Worm (Caenorhabditis elegans) whole organism, L3 larva: Measurements from ENCODE around the gene mbr-1.

Experiments
- R02D3.7 ChIP-seq: fragments of 150-350 bp; optimal IDR thresholded peaks from 2 replicates; lab custom pipeline; 2014; ENCODE audit warnings: missing biosample characterization, missing genetic modification characterization
- ZK546.5 ChIP-seq: sonication (generic microtip); optimal IDR thresholded peaks from 2 replicates; lab custom pipeline; 2017; ENCODE audit warnings: missing biosample characterization, missing genetic modification characterization
- ama-1 ChIP-seq: fragments of 150-350 bp; optimal IDR thresholded peaks from 2 replicates; lab custom pipeline; 2018
- ceh-16 ChIP-seq: sonication (generic microtip); optimal IDR thresholded peaks from 2 replicates; lab custom pipeline; 2017; ENCODE audit warnings: missing biosample characterization, missing genetic modification characterization
- ceh-82 ChIP-seq: fragments of 150-350 bp; optimal IDR thresholded peaks from 2 replicates; lab custom pipeline; 2014; ENCODE audit warnings: missing biosample characterization, missing genetic modification characterization
- ceh-9 ChIP-seq: sonication (generic microtip); optimal IDR thresholded peaks from 2 replicates; lab custom pipeline; 2018; ENCODE audit warnings: missing biosample characterization, missing genetic modification characterization
- daf-12 ChIP-seq: fragments of 150-350 bp; optimal IDR thresholded peaks from 2 replicates; lab custom pipeline; 2014; ENCODE audit warnings: missing biosample characterization, missing genetic modification reagents, missing genetic modification characterization
- egl-27 ChIP-seq: sonication (generic microtip); optimal IDR thresholded peaks from 4 replicates; lab custom pipeline; 2017; ENCODE audit warnings: missing biosample characterization, missing genetic modification reagents, missing genetic modification characterization
- egl-5 ChIP-seq: fragments of 150-350 bp; optimal IDR thresholded peaks from 2 replicates; lab custom pipeline; 2017; ENCODE audit warnings: missing biosample characterization, missing genetic modification reagents, missing genetic modification characterization, inconsistent platforms
- elt-1 ChIP-seq: fragments of 150-350 bp; optimal IDR thresholded peaks from 2 replicates; lab custom pipeline; 2014; ENCODE audit warnings: missing biosample characterization, missing genetic modification characterization
- elt-2 ChIP-seq: sonication (generic microtip); optimal IDR thresholded peaks from 2 replicates; lab custom pipeline; 2016; ENCODE audit warnings: missing genetic modification reagents, mild to moderate bottlenecking, missing genetic modification characterization, missing compliant biosample characterization
- elt-3 ChIP-seq, 3 experiments: fragments of 150-350 bp in 1 of 3; sonication (generic microtip) in 2 of 3; optimal IDR thresholded peaks; 2 replicates in 2 of 3; 4 replicates in 1 of 3; lab custom pipeline; 2014 to 2017; ENCODE audit warnings: missing biosample characterization in 3 of 3, missing genetic modification characterization in 3 of 3
- eor-1 ChIP-seq, 2 experiments: fragments of 150-350 bp; optimal IDR thresholded peaks; 2 replicates each; lab custom pipeline; 2014 to 2018; ENCODE audit warnings: missing biosample characterization in 2 of 2, missing genetic modification characterization in 2 of 2
- fkh-10 ChIP-seq: sonication (generic microtip); optimal IDR thresholded peaks from 2 replicates; lab custom pipeline; 2017; ENCODE audit warnings: missing biosample characterization, missing genetic modification reagents, missing genetic modification characterization
- fkh-2 ChIP-seq: fragments of 150-350 bp; optimal IDR thresholded peaks from 2 replicates; lab custom pipeline; 2014; ENCODE audit warnings: missing biosample characterization, missing genetic modification reagents, missing genetic modification characterization
- fos-1 ChIP-seq: fragments of 150-350 bp; optimal IDR thresholded peaks from 2 replicates; lab custom pipeline; 2014; ENCODE audit warnings: missing biosample characterization, missing genetic modification characterization
- hmg-11 ChIP-seq: sonication (generic microtip); optimal IDR thresholded peaks from 2 replicates; lab custom pipeline; 2016; ENCODE audit warnings: missing genetic modification characterization, missing compliant biosample characterization
- jun-1 ChIP-seq: fragments of 150-350 bp; optimal IDR thresholded peaks from 2 replicates; lab custom pipeline; 2014; ENCODE audit warnings: missing biosample characterization, missing genetic modification reagents, missing genetic modification characterization
- lin-15B ChIP-seq: fragments of 150-350 bp; optimal IDR thresholded peaks from 2 replicates; lab custom pipeline; 2014; ENCODE audit warnings: missing biosample characterization, missing genetic modification characterization
- lin-39 ChIP-seq: fragments of 150-350 bp; optimal IDR thresholded peaks from 2 replicates; lab custom pipeline; 2018; ENCODE audit warnings: missing biosample characterization, missing genetic modification reagents, missing genetic modification characterization
- lsy-12 ChIP-seq: sonication (generic microtip); optimal IDR thresholded peaks from 2 replicates; lab custom pipeline; 2016; ENCODE audit warnings: mild to moderate bottlenecking, missing genetic modification characterization, missing compliant biosample characterization
- mdl-1 ChIP-seq: fragments of 150-350 bp; optimal IDR thresholded peaks from 2 replicates; lab custom pipeline; 2014; ENCODE audit warnings: missing biosample characterization, missing genetic modification characterization
- mml-1 ChIP-seq: fragments of 150-350 bp; sonication (generic microtip); optimal IDR thresholded peaks from 3 replicates; lab custom pipeline; 2014; ENCODE audit warnings: missing biosample characterization, missing genetic modification characterization
- nfya-1 ChIP-seq: sonication (generic microtip); optimal IDR thresholded peaks from 2 replicates; lab custom pipeline; 2017; ENCODE audit warnings: missing genetic modification characterization, mild to moderate bottlenecking, missing compliant biosample characterization, antibody characterized with exemption, moderate library complexity; ENCODE audit not compliant: insufficient read depth
- nhr-11 ChIP-seq: fragments of 150-350 bp; optimal IDR thresholded peaks from 2 replicates; lab custom pipeline; 2014; ENCODE audit warnings: missing biosample characterization, missing genetic modification characterization
- nhr-12 ChIP-seq: fragments of 150-350 bp; optimal IDR thresholded peaks from 2 replicates; lab custom pipeline; 2014; ENCODE audit warnings: missing biosample characterization, missing genetic modification characterization
- nhr-23 ChIP-seq: fragments of 150-350 bp; optimal IDR thresholded peaks from 2 replicates; lab custom pipeline; 2014; ENCODE audit warnings: missing biosample characterization, missing genetic modification reagents, missing genetic modification characterization
- nhr-237 ChIP-seq: fragments of 150-350 bp; optimal IDR thresholded peaks from 2 replicates; lab custom pipeline; 2014; ENCODE audit warnings: missing biosample characterization, missing genetic modification characterization
- nhr-25 ChIP-seq: sonication (generic microtip); optimal IDR thresholded peaks from 2 replicates; lab custom pipeline; 2017; ENCODE audit warnings: missing biosample characterization, missing genetic modification characterization
- nhr-28 ChIP-seq: fragments of 150-350 bp; optimal IDR thresholded peaks from 2 replicates; lab custom pipeline; 2014; ENCODE audit warnings: missing biosample characterization, missing genetic modification characterization
- nhr-43 ChIP-seq: sonication (generic microtip); optimal IDR thresholded peaks from 2 replicates; lab custom pipeline; 2016; ENCODE audit warnings: mild to moderate bottlenecking, missing genetic modification characterization, missing compliant biosample characterization; ENCODE audit not compliant: poor library complexity, severe bottlenecking
- nhr-67 ChIP-seq: fragments of 150-350 bp; optimal IDR thresholded peaks from 2 replicates; lab custom pipeline; 2014; ENCODE audit warnings: missing biosample characterization, missing genetic modification characterization
- nhr-76 ChIP-seq: fragments of 150-350 bp; sonication (generic microtip); optimal IDR thresholded peaks from 5 replicates; lab custom pipeline; 2014; ENCODE audit warnings: missing biosample characterization, missing genetic modification characterization
- nhr-77 ChIP-seq: fragments of 150-350 bp; optimal IDR thresholded peaks from 2 replicates; lab custom pipeline; 2014; ENCODE audit warnings: missing biosample characterization, missing genetic modification characterization
- pha-4 ChIP-seq: fragments of 150-350 bp; optimal IDR thresholded peaks from 2 replicates; lab custom pipeline; 2014; ENCODE audit warnings: missing biosample characterization, missing genetic modification reagents, missing genetic modification characterization
- pqm-1 ChIP-seq: fragments of 150-350 bp; optimal IDR thresholded peaks from 2 replicates; lab custom pipeline; 2017; ENCODE audit warnings: missing biosample characterization, missing genetic modification characterization, inconsistent platforms
- sea-2 ChIP-seq: fragments of 150-350 bp; sonication (generic microtip); optimal IDR thresholded peaks from 4 replicates; lab custom pipeline; 2014; ENCODE audit warnings: missing biosample characterization, missing genetic modification reagents, missing genetic modification characterization
- skn-1 ChIP-seq: fragments of 150-350 bp; optimal IDR thresholded peaks from 2 replicates; lab custom pipeline; 2014; ENCODE audit warnings: missing biosample characterization, missing genetic modification characterization
- snpc-4 ChIP-seq: fragments of 150-350 bp; optimal IDR thresholded peaks from 2 replicates; lab custom pipeline; 2014; ENCODE audit warnings: missing biosample characterization, missing genetic modification characterization
- tbx-2 ChIP-seq: sonication (generic microtip); optimal IDR thresholded peaks from 2 replicates; lab custom pipeline; 2016; ENCODE audit warnings: mild to moderate bottlenecking, missing genetic modification characterization, missing compliant biosample characterization
- unc-39 ChIP-seq: sonication (generic microtip); optimal IDR thresholded peaks from 4 replicates; lab custom pipeline; 2017; ENCODE audit warnings: missing biosample characterization, missing genetic modification characterization
- unc-62 ChIP-seq: fragments of 150-350 bp; sonication (generic microtip); optimal IDR thresholded peaks from 4 replicates; lab custom pipeline; 2014; ENCODE audit warnings: missing biosample characterization, missing genetic modification reagents, missing genetic modification characterization
- zag-1 ChIP-seq: fragments of 150-350 bp; optimal IDR thresholded peaks from 2 replicates; lab custom pipeline; 2014; ENCODE audit warnings: missing biosample characterization, missing genetic modification characterization
- ztf-11 ChIP-seq: fragments of 150-350 bp; optimal IDR thresholded peaks from 2 replicates; lab custom pipeline; 2014; ENCODE audit warnings: missing biosample characterization, missing genetic modification characterization
- ztf-4 ChIP-seq: fragments of 150-350 bp; optimal IDR thresholded peaks from 2 replicates; lab custom pipeline; 2014; ENCODE audit warnings: missing biosample characterization, missing genetic modification characterization

The mbr-1 gene

ce11 chrX:10689729-10690128 is 32.1 kb downstream of the mbr-1 start:
- TF ChIP-seq lsy-12 (tag; lab: Kevin White, UChicago) (peak; percentile 40), pha-4 (tag; lab: Kevin White, UChicago) (peak; percentile 64), nhr-25 (tag; lab: Kevin White, UChicago) (peak; percentile 7), fkh-2 (tag; lab: Kevin White, UChicago) (no peak)

- TF ChIP-seq elt-1 (tag; lab: Kevin White, UChicago) (no peak), R02D3.7 (tag; lab: Kevin White, UChicago) (no peak), ama-1 (peak; percentile 72), unc-39 (tag; lab: Kevin White, UChicago) (no peak), egl-27 (tag; lab: Kevin White, UChicago) (no peak), nhr-11 (no peak), eor-1 (tag; optimal IDR thresholded peaks at IDR 0.05; lab: Kevin White, UChicago) (no peak), nhr-25 (tag; lab: Kevin White, UChicago) (peak; percentile 75), nhr-77 (tag; lab: Kevin White, UChicago) (no peak), unc-62 (GFP tag; lab: Kevin White, UChicago) (no peak), lin-39 (tag; lab: Kevin White, UChicago) (no peak), egl-5 (tag; lab: Kevin White, UChicago) (no peak), nhr-237 (tag; lab: Kevin White, UChicago) (no peak), lsy-12 (tag; lab: Kevin White, UChicago) (peak; percentile 64), nhr-12 (tag; lab: Kevin White, UChicago) (no peak), mml-1 (tag; lab: Kevin White, UChicago) (no peak), fkh-10 (GFP tag; lab: Kevin White, UChicago) (no peak), mdl-1 (tag; lab: Kevin White, UChicago) (no peak), daf-12 (no peak), nhr-23 (tag; lab: Kevin White, UChicago) (peak; percentile 22), snpc-4 (tag; lab: Kevin White, UChicago) (no peak), nfya-1 (peak; percentile 52), elt-3 (tag; optimal IDR thresholded peaks at IDR 0.05; lab: Kevin White, UChicago) (peak in 1 of 3 experiments; percentile 32), elt-2 (tag; lab: Kevin White, UChicago) (no peak), nhr-67 (tag; lab: Kevin White, UChicago) (no peak)
- TF ChIP-seq, all 47 proteins: peak for 6
Measured at ce11 chrX:10688311-10688710, 33.5 kb downstream of the mbr-1 start.

ce11 chrX:10687317-10687716 is 34.5 kb downstream of the mbr-1 start:
- peak; percentile 31 for TF ChIP-seq lsy-12 (tag; lab: Kevin White, UChicago)
- TF ChIP-seq nhr-77 (tag; lab: Kevin White, UChicago), result no peak
- no peak for TF ChIP-seq nhr-23 (tag; lab: Kevin White, UChicago)
- no peak for TF ChIP-seq snpc-4 (tag; lab: Kevin White, UChicago)
- no peak for TF ChIP-seq fos-1 (tag; lab: Kevin White, UChicago)
- TF ChIP-seq sea-2 (GFP tag; lab: Kevin White, UChicago), result no peak
- no peak for TF ChIP-seq ceh-16 (tag; lab: Kevin White, UChicago)
- TF ChIP-seq nhr-25 (tag; lab: Kevin White, UChicago), result no peak
- TF ChIP-seq ama-1, result peak; percentile 13
- TF ChIP-seq nhr-12 (tag; lab: Kevin White, UChicago), result no peak
- no peak for TF ChIP-seq fkh-2 (tag; lab: Kevin White, UChicago)
- no peak for TF ChIP-seq tbx-2
- TF ChIP-seq pha-4 (tag; lab: Kevin White, UChicago), result peak; percentile 57
- no peak for TF ChIP-seq nhr-67 (tag; lab: Kevin White, UChicago)
- TF ChIP-seq ztf-11, result no peak
- TF ChIP-seq ceh-9 (tag; lab: Kevin White, UChicago), result no peak
- no peak for TF ChIP-seq nhr-28 (tag; lab: Kevin White, UChicago)
- TF ChIP-seq egl-27 (tag; lab: Kevin White, UChicago), result no peak
- TF ChIP-seq nhr-76 (tag; lab: Kevin White, UChicago), result no peak
- TF ChIP-seq elt-2 (tag; lab: Kevin White, UChicago), result peak; percentile 74
- TF ChIP-seq R02D3.7 (tag; lab: Kevin White, UChicago), result no peak
- TF ChIP-seq ceh-82 (tag; lab: Kevin White, UChicago), result no peak
- no peak for TF ChIP-seq eor-1 (tag; optimal IDR thresholded peaks at IDR 0.05; lab: Kevin White, UChicago)
- no peak for TF ChIP-seq mml-1 (tag; lab: Kevin White, UChicago)
- no peak for TF ChIP-seq daf-12
- no peak for TF ChIP-seq lin-15B (tag; lab: Kevin White, UChicago)
- no peak for TF ChIP-seq mdl-1 (tag; lab: Kevin White, UChicago)
- TF ChIP-seq zag-1 (tag; lab: Kevin White, UChicago), result no peak
- TF ChIP-seq unc-62 (GFP tag; lab: Kevin White, UChicago), result no peak
- TF ChIP-seq ztf-4 (tag; lab: Kevin White, UChicago), result no peak
- no peak for TF ChIP-seq egl-5 (tag; lab: Kevin White, UChicago)
- peak; percentile 87 for TF ChIP-seq pqm-1 (tag; lab: Kevin White, UChicago)
- no peak for TF ChIP-seq hmg-11
- no peak for TF ChIP-seq lin-39 (tag; lab: Kevin White, UChicago)
- no peak for TF ChIP-seq skn-1 (tag; lab: Kevin White, UChicago)
- TF ChIP-seq elt-3 (tag; optimal IDR thresholded peaks at IDR 0.05; lab: Kevin White, UChicago), result no peak
- TF ChIP-seq nhr-237 (tag; lab: Kevin White, UChicago), result no peak
- no peak for TF ChIP-seq nhr-43 (tag; lab: Kevin White, UChicago)
- peak; percentile 6 for TF ChIP-seq jun-1 (tag; lab: Kevin White, UChicago)
- no peak for TF ChIP-seq ZK546.5
- TF ChIP-seq unc-39 (tag; lab: Kevin White, UChicago), result no peak
